Worm (Caenorhabditis elegans): ENCODE measurements around the gene pcs-1.

ce11 chrII:11619171-11619570, 41.6 kb upstream of the pcs-1 start:
- no peak for TF ChIP-seq efl-1 (GFP tag; optimal IDR thresholded peaks at IDR 0.05)
- TF ChIP-seq ama-1 (optimal IDR thresholded peaks at IDR 0.05), result no peak
- no peak for TF ChIP-seq ama-1 (GFP tag; optimal IDR thresholded peaks at IDR 0.05)
- no peak for TF ChIP-seq egl-18 (GFP tag; IDR thresholded peaks at IDR 0.05)
- peak; percentile 40; the same call in 1 of the 2 replicates for TF ChIP-seq mcd-1 (GFP tag; IDR thresholded peaks at IDR 0.05)
- TF ChIP-seq nhr-80 (tag; optimal IDR thresholded peaks at IDR 0.05), result peak; percentile 64
- no peak for TF ChIP-seq D2030.7 (GFP tag; IDR thresholded peaks at IDR 0.05)
- peak in 1 of 2 experiments; percentile 3 for TF ChIP-seq let-607 (tag; optimal IDR thresholded peaks at IDR 0.05)
- no peak for TF ChIP-seq pha-4 (tag; optimal IDR thresholded peaks at IDR 0.05)
- no peak for TF ChIP-seq C06A6.2 (GFP tag; conservative IDR thresholded peaks at IDR 0.05)
- no peak for TF ChIP-seq Y53F4B.3 (GFP tag; IDR thresholded peaks at IDR 0.05)
- TF ChIP-seq aptf-2 (GFP tag; conservative IDR thresholded peaks at IDR 0.05), result no peak
